Fruit fly (Drosophila melanogaster) whole organism, prepupa: ENCODE data around the gene CG46510.
"Not testable (repeated sequence)": the region's sequence is repeated elsewhere in the genome, so short reads cannot be mapped to it uniquely, and the experiment has no call there.

ENCODE experiments used
- Blimp-1 ChIP-seq: fragments of 200-800 bp; sonication (Bioruptor generic); optimal IDR thresholded peaks from 3 replicates; lab custom pipeline; 2017; ENCODE audit warnings: missing biosample characterization, missing genetic modification characterization, mild to moderate bottlenecking, moderate library complexity, missing genetic modification reagents
- CG10669 ChIP-seq: fragments of 200-800 bp; sonication (Bioruptor generic); optimal IDR thresholded peaks from 3 replicates; lab custom pipeline; 2018; ENCODE audit warnings: missing biosample characterization, mild to moderate bottlenecking, missing genetic modification characterization, moderate library complexity
- CG11762 ChIP-seq: fragments of 200-800 bp; sonication (Bioruptor generic); optimal IDR thresholded peaks from 3 replicates; lab custom pipeline; 2016; ENCODE audit warnings: missing biosample characterization, missing genetic modification characterization; ENCODE audit not compliant: insufficient read depth
- CG16779 ChIP-seq: fragments of 200-800 bp; sonication (Bioruptor generic); optimal IDR thresholded peaks from 3 replicates; lab custom pipeline; 2017; ENCODE audit warnings: missing biosample characterization, mild to moderate bottlenecking, missing genetic modification characterization
- CG6163 ChIP-seq: fragments of 200-800 bp; sonication (Bioruptor generic); IDR thresholded peaks from 3 replicates; pipeline ENCODE4 v1.3.6; 2022; ENCODE audit warnings: missing biosample characterization, missing genetic modification characterization
- Eip75B ChIP-seq: fragments of 200-800 bp; sonication (Bioruptor generic); optimal IDR thresholded peaks from 3 replicates; lab custom pipeline; 2016; ENCODE audit warnings: missing biosample characterization, missing genetic modification characterization
- Eip78C ChIP-seq: fragments of 200-800 bp; sonication (Bioruptor generic); peaks from one replicate; lab custom pipeline; 2016; ENCODE audit warnings: missing biosample characterization, missing genetic modification characterization
- Eip93F ChIP-seq: fragments of 200-800 bp; sonication (Bioruptor generic); optimal IDR thresholded peaks from 2 replicates; lab custom pipeline; 2016; ENCODE audit warnings: missing biosample characterization, mild to moderate bottlenecking, missing genetic modification characterization
- Ets21C ChIP-seq: fragments of 200-800 bp; sonication (Bioruptor generic); optimal IDR thresholded peaks from 3 replicates; lab custom pipeline; 2016; ENCODE audit warnings: missing biosample characterization, missing genetic modification characterization
- Hr38 ChIP-seq: sonication (Bioruptor generic); optimal IDR thresholded peaks from 2 replicates; lab custom pipeline; 2016; ENCODE audit warnings: missing biosample characterization, missing genetic modification characterization
- Hr4 ChIP-seq: fragments of 200-800 bp; sonication (Bioruptor generic); optimal IDR thresholded peaks from 3 replicates; lab custom pipeline; 2016; ENCODE audit warnings: missing biosample characterization, missing genetic modification characterization
- Lpt ChIP-seq: fragments of 200-800 bp; sonication (Bioruptor generic); optimal IDR thresholded peaks from 3 replicates; lab custom pipeline; 2016; ENCODE audit warnings: missing biosample characterization, missing genetic modification characterization
- Met ChIP-seq: fragments of 200-800 bp; sonication (Bioruptor generic); optimal IDR thresholded peaks from 3 replicates; lab custom pipeline; 2016; ENCODE audit warnings: missing biosample characterization, missing genetic modification characterization
- Sox102F ChIP-seq: fragments of 200-800 bp; sonication (Bioruptor generic); optimal IDR thresholded peaks from 2 replicates; lab custom pipeline; 2016; ENCODE audit warnings: missing biosample characterization, mild to moderate bottlenecking, missing genetic modification characterization
- Sox15 ChIP-seq: fragments of 200-800 bp; sonication (Bioruptor generic); optimal IDR thresholded peaks from 3 replicates; lab custom pipeline; 2016; ENCODE audit warnings: missing biosample characterization, missing genetic modification characterization
- achi ChIP-seq: fragments of 200-800 bp; sonication (Bioruptor generic); optimal IDR thresholded peaks from 3 replicates; lab custom pipeline; 2016; ENCODE audit warnings: missing biosample characterization, missing genetic modification characterization
- dac ChIP-seq: fragments of 200-800 bp; sonication (Bioruptor generic); optimal IDR thresholded peaks from 2 replicates; lab custom pipeline; 2017; ENCODE audit warnings: missing biosample characterization, mild to moderate bottlenecking, missing genetic modification characterization
- eg ChIP-seq: fragments of 200-800 bp; sonication (Bioruptor generic); IDR thresholded peaks from 3 replicates; pipeline ENCODE4 v1.3.6; 2022; ENCODE audit warnings: missing biosample characterization, missing genetic modification characterization
- esn ChIP-seq: fragments of 200-800 bp; sonication (Bioruptor generic); optimal IDR thresholded peaks from 2 replicates; lab custom pipeline; 2016; ENCODE audit warnings: missing biosample characterization, mild to moderate bottlenecking, missing genetic modification characterization, moderate library complexity
- spab ChIP-seq: fragments of 200-800 bp; sonication (Bioruptor generic); optimal IDR thresholded peaks from 2 replicates; lab custom pipeline; 2017; ENCODE audit warnings: missing biosample characterization, mild to moderate bottlenecking, missing genetic modification characterization, missing genetic modification reagents
- ss ChIP-seq, 2 experiments: fragments of 200-800 bp; sonication (Bioruptor generic); optimal IDR thresholded peaks; 2 replicates in 1 of 2; 3 replicates in 1 of 2; lab custom pipeline; 2017 to 2018; ENCODE audit warnings: mild to moderate bottlenecking in 2 of 2, missing biosample characterization in 2 of 2, missing genetic modification characterization in 2 of 2, moderate library complexity in 1 of 2
- vri ChIP-seq: fragments of 200-800 bp; sonication (Bioruptor generic); optimal IDR thresholded peaks from 3 replicates; lab custom pipeline; 2016; ENCODE audit warnings: missing biosample characterization, mild to moderate bottlenecking, missing genetic modification characterization

CG46510 gene

dm6 chrX:22177205-22177604 lies at the start of gene CG46510:
Gene CG46510, plus strand, starts transcription at chrX:22177505.
- TF ChIP-seq Ets21C; ss (GFP tag; optimal IDR thresholded peaks at IDR 0.05; lab: Kevin White, UChicago); Sox15 (GFP tag; lab: Kevin White, UChicago): not testable (repeated sequence)

dm6 chrX:22142758-22143157 lies 34.5 kb upstream of the CG46510 start, which contains the start of gene CG40813:
Gene CG40813, plus strand, starts transcription at chrX:22143058.
- TF ChIP-seq Eip78C (GFP tag; lab: Kevin White, UChicago); Blimp-1 (GFP tag; lab: Kevin White, UChicago); eg: not testable (repeated sequence)
- TF ChIP-seq, all 60 proteins: peak for 0; not testable (repeated sequence) for 60

dm6 chrX:22147489-22147888 lies 29.8 kb upstream of the CG46510 start, which contains the start of gene CG46504:
Gene CG46504, plus strand, starts transcription at chrX:22147789.
- TF ChIP-seq achi, Met, esn (GFP tag; lab: Kevin White, UChicago): not testable (repeated sequence)

- not testable (repeated sequence) for TF ChIP-seq CG11762 (GFP tag; lab: Kevin White, UChicago); Eip75B; CG10669 (GFP tag; lab: Kevin White, UChicago)
Observed at dm6 chrX:22152542-22152941, 24.8 kb upstream of the CG46510 start, which contains the start of gene CG46505. Gene CG46505, plus strand, starts transcription at chrX:22152842.

dm6 chrX:22157587-22157986 lies 19.7 kb upstream of the CG46510 start, which contains the start of gene CG46506:
Gene CG46506, plus strand, starts transcription at chrX:22157887.
- TF ChIP-seq Sox102F (GFP tag; lab: Kevin White, UChicago); Eip75B; CG10669 (GFP tag; lab: Kevin White, UChicago): not testable (repeated sequence)

- not testable (repeated sequence) for TF ChIP-seq Hr38, CG11762, Eip93F (GFP tag; lab: Kevin White, UChicago)
Observed at dm6 chrX:22162623-22163022, 14.7 kb upstream of the CG46510 start, which contains the start of gene CG46507. Gene CG46507, plus strand, starts transcription at chrX:22162923.

- not testable (repeated sequence) for TF ChIP-seq Lpt (GFP tag; lab: Kevin White, UChicago); CG16779 (tag; lab: Kevin White, UChicago); CG6163 (GFP tag; lab: Robert Waterston, UW)
Observed at dm6 chrX:22167355-22167754, 9.9 kb upstream of the CG46510 start, which contains the start of gene CG46508. Gene CG46508, plus strand, starts transcription at chrX:22167655.

- not testable (repeated sequence) for TF ChIP-seq CG10669, Hr4, vri (GFP tag; lab: Kevin White, UChicago)
Observed at dm6 chrX:22172341-22172740, 5.0 kb upstream of the CG46510 start, which contains the start of gene CG46509. Gene CG46509, plus strand, starts transcription at chrX:22172641.

dm6 chrX:22182193-22182592 lies 4.9 kb downstream of the CG46510 start, which contains the start of gene CG46511:
Gene CG46511, plus strand, starts transcription at chrX:22182493.
- not testable (repeated sequence) for TF ChIP-seq spab; CG6163 (GFP tag; lab: Robert Waterston, UW); dac (GFP tag; lab: Kevin White, UChicago)
